Worm (Caenorhabditis elegans): ENCODE data around the gene qua-1.

DNA sequence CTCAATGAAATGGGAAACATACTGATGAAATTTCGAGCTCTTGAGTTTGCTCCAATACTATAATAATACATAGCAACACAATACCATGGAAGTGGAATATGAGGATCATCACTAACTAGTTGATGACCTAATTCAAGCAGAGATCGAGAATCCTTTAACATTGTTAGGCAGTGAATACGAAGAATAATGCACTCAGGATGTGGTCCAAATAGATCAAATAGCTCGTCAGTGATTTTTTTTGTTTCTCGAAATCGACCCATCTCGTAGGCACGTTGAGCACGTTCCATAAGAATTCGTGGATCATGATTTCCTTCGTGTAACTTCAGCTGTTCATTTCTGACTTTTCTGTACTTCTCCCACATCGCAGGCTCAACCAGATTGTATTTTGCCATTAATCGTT is 37.7 kb upstream of the qua-1 start:
- TF ChIP-seq unc-62 (GFP tag; optimal IDR thresholded peaks at IDR 0.05) = no peak
- TF ChIP-seq mls-2 (tag; optimal IDR thresholded peaks at IDR 0.05) = no peak
- TF ChIP-seq lin-13 (tag; optimal IDR thresholded peaks at IDR 0.05) = no peak
- no peak for TF ChIP-seq blmp-1 (tag; optimal IDR thresholded peaks at IDR 0.05)
- TF ChIP-seq ceh-39 (tag; optimal IDR thresholded peaks at IDR 0.05) = no peak
- no peak for TF ChIP-seq nhr-237 (tag; optimal IDR thresholded peaks at IDR 0.05)
